Worm (Caenorhabditis elegans): ENCODE data around the gene rab-6.2.

The rab-6.2 gene

DNA sequence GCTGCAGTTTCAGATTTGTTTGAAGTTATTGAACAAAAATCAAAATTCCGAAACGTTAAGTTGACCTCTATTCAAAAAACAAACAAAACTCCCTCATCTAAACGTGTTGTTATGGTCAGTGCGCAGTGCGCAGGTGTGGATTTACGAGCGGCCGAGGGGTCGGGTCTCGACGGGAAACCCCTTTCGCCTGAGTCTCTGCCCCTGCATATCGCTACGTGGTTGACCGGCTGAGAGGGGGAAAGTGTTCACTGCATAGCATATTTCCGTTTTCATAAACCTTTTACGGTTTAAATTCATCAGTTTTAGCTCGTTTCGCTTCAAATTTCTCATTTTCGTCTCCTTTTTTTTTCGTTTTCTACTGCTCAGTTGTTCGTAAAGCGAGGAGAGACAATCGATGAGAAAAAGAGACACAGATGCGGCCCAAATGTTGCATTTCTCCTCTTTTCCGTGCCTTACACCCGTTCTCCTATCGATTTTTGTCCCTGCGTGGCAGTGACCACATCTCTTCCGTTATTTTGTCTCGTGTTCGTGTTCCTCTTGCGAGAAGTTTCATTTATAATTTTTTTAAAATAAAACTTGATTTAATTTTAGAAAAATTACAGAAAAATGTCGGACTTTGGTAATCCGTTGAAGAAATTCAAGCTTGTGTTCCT, at the start of gene rab-6.2:
Gene rab-6.2 (plus strand): TSS at position 603 of the 653 bp plus-strand sequence.
- no peak for TF ChIP-seq unc-62 (GFP tag; optimal IDR thresholded peaks at IDR 0.05)

DNA sequence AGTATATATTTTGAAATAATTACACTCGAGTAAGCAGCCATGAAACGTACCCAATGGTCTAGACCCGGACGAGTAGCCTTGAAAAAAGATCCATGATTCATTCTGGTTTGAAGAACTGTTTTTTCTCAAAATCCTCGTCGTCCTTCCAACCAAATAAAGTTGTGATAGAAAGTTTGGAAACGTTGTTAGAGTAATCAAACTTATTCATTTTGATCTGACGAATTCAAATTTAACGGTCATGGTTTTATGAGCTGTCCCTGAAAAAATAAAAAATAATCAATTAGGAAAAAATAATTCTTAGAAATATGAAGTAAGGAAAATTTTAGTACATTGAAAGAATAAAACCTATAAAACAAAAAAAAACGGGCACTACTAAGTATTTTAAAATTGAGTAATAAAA, 45.6 kb upstream of the rab-6.2 start, which contains the start of gene B0302.4:
Gene B0302.4 (minus strand): TSS at position 101 of the 400 bp plus-strand sequence.
- no peak for TF ChIP-seq unc-62 (GFP tag; optimal IDR thresholded peaks at IDR 0.05)

DNA sequence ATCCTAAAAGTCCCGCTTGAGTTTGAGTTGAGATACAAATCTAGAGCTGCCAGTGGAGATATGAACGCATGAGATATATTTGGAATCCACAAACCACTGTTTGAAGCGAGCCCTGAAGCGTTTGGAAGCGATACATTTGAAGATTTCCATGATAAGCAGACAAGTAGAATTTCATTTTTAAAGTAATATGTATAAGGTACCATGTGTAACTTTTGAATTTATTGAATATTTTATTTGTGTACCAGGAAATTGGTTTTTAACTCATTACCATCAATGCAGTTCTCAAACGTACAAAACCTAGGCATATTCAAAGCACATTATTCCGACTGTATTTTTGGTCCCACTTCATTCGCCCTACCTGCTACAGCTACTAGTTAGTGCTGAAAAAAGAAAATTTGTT, 44.0 kb upstream of the rab-6.2 start, which contains the start of gene B0302.2:
Gene B0302.2 (plus strand): TSS at position 301 of the 400 bp plus-strand sequence.
- no peak for TF ChIP-seq unc-62 (GFP tag; optimal IDR thresholded peaks at IDR 0.05)

DNA sequence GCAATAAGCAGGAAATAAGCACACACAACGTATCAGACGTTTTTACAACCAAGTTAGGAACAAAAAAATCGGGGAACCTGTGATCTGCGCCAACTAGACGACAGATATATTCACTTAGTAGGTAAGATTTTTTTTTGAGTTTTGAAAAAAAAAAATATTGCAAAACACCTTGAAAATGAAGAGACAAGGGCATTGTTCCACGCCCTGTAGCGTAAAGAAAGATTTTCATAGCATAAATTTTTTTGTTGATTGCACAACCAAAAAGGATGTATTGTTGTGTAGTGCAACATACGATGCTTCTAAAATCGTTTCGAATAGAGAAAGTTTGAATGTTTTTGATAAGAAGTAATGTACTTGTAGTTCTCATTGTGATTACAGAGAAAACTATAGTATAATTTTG, 42.1 kb upstream of the rab-6.2 start:
- no peak for TF ChIP-seq unc-62 (GFP tag; optimal IDR thresholded peaks at IDR 0.05)

DNA sequence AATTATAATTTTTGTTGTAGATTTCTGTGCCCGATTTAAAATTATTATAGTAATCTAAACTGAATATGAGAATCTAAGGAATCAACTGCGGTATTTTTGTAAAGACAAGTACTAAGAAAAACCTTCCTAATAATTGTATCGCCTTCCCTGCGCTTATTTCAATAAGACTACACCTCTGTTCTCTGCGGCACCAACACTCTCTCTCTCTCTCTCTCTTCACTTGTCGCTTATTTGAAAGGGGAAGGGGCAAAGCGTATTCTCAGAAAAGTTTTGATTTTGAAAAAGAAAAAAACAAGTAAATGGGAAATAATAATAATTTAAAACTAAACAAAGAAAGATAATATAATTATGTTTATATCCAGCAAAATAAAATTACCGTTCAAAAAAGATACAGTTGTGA, 41.1 kb upstream of the rab-6.2 start:
- TF ChIP-seq unc-62 (GFP tag; optimal IDR thresholded peaks at IDR 0.05) = no peak

DNA sequence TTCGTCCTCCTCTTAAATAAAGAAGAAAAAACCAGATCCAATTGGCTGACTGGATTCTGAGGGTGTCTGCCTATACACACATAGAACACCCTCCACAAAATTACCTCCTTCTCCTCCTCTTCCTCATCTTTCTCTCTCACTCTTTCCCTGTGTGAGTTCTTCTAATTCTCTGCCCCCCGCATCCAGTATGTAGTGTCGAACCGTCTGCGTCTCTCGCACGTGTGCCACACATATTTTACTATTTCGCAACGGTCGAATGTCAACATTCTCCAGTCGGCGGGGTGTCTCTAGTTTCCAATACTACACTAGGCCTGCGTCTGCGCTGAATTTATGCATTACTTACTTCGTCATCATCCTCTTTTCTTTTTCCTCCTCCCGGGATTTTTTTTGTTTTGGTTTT, 37.9 kb upstream of the rab-6.2 start:
- no peak for TF ChIP-seq unc-62 (GFP tag; optimal IDR thresholded peaks at IDR 0.05)

DNA sequence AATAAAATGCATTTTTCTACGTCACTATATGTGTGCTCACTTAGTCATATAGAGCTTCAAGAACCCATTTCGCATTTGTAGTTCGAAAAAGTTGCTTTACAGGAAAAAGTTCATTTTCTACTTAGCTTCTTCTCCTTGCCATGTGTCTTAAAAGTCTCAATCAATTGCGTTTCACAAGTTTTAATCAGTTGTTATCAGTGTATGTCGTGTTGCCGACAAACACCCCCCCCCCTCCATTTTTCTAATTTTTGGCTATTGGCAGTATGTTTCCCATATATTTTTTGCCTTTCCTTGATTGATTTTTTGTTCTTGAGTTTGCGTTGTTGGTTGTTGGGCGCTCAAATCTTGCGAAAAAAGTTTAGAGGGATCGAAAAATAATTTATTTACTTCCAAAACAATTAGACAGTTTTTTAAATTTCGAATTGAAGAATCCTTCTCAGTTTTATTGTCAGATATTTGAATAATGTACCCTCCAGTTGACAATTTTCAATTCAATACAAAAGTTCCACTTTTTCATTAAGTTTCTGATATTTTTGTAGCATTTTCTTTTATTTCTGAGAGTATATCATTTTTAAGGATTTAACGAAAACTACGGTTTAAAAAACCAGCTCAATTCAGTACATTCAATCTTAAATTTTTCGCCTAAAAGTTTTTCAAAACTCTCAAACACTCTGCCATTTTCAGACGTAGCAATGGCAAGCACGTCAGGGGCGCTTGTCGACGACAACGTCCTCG, 36.4 kb upstream of the rab-6.2 start, which contains the start of gene sid-3:
Gene sid-3 (plus strand): TSS at position 685 of the 735 bp plus-strand sequence.
- no peak for TF ChIP-seq unc-62 (GFP tag; optimal IDR thresholded peaks at IDR 0.05)

DNA sequence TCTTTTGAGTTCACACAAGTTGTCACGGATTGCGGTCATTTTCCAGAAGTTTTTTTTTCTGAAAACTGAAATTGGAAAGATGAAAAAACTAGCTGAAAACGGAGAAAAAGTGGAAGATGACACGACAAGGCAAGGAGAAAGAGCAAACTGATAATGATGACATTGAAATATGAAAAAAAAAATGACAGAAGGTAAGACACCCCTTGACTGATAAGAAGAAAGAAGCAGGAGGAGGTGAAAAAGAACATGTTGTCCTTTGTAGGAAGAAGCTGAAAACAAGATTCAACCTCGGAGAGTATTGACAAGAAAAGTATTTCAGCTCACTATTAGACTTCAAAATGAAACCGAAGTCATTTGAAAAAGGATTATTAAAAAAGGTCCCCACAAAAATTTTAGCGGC, 27.2 kb upstream of the rab-6.2 start, which contains the start of gene B0302.5:
Gene B0302.5 (minus strand): TSS at position 58 of the 400 bp plus-strand sequence.
- no peak for TF ChIP-seq unc-62 (GFP tag; optimal IDR thresholded peaks at IDR 0.05)

DNA sequence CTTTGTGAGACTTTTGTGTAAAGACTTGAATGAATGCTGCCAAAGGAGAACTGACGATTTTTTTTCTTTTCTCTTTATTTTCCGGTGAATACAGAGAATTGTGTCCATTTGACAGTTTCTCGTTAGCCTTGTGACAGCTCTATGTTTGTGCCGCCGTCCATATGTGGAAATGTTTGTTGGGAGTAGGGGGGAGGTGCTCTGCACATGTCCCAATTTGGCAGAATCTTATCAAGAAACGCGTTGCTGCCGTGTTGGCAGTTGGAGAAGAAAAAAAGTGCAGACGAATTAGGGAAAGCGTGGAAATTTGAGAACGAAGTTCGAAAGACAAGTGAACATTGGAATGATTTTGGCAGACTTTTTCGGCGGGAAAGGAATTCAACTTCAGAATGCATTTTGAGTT, 24.5 kb upstream of the rab-6.2 start:
- no peak for TF ChIP-seq unc-62 (GFP tag; optimal IDR thresholded peaks at IDR 0.05)

DNA sequence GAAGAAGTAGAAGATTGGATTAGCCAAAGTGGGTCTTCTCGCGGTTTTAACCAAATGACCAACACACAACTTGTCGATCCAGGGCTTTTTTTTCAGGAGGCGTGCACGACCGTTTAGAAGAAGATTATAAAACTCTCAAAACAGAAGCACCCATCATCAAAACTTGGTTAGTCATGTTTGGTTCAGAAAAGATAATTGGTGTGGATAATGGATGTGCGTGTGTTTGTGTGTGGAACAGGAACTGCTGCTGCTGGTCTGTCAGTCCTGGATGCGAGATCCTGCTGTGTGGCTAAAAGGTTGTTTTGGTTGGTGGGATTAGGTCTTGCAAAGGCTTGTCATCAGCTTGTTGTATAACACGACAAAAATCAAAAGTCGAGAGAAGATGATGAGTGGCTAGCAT, 18.9 kb upstream of the rab-6.2 start:
- TF ChIP-seq unc-62 (GFP tag; optimal IDR thresholded peaks at IDR 0.05) = no peak

DNA sequence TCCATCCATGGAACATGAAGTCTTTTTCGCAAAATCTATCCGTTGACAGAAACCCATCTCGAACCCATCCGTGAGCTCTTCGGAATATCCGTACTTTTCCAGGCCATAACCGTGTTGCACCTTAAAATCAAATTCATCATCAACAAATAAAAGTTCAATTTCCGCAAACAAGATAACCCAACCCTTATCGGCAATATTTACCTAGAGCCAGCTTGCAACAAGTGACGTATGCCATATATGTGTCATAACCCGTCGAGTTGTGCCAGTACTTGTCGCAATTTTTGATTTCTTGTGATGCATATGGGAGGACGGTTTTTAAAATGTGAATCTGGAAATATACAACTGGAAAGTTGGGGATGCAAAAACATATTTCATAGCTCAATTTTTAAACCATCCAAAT, 16.4 kb upstream of the rab-6.2 start:
- TF ChIP-seq unc-62 (GFP tag; optimal IDR thresholded peaks at IDR 0.05) = no peak

DNA sequence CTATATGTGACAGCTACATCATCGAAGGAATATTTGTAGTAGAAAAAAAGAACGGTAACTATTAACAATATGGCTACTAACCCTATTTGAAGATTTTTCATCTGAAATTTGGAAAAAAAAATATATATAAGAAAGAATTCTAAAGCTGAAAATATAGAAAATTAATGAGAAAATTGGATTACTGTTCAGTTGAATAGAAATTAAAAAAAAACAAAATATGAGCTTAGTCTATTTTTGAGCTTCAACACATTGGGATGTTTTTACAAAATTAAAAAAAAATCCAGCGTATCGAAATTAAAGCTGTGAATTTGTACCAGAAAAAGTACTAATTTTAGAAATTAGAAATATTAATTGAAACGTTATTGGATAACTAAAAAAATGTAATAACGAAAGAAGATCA, 13.0 kb upstream of the rab-6.2 start, which contains the start of gene T08G2.2:
Gene T08G2.2 (minus strand): TSS at position 101 of the 400 bp plus-strand sequence.
- TF ChIP-seq unc-62 (GFP tag; optimal IDR thresholded peaks at IDR 0.05) = no peak

DNA sequence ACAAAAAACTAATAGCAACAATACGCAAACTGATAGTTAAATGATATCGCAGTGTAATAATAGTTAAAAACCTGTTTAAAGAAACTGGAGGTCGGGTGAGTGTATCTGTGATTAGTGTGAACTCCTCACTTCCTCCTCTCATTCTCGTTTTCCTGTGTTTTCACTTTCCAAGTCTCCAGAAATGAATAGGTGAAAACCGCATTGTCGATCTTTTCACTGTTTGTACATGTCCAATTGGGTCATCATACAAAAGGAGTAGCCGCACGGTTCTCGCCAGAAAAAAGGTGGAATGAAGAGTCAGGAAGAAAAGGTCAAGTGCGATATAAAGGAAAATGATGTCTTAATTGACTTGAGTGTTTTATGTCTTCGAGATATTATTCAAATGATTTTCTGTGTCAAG, 10.8 kb upstream of the rab-6.2 start:
- no peak for TF ChIP-seq unc-62 (GFP tag; optimal IDR thresholded peaks at IDR 0.05)

DNA sequence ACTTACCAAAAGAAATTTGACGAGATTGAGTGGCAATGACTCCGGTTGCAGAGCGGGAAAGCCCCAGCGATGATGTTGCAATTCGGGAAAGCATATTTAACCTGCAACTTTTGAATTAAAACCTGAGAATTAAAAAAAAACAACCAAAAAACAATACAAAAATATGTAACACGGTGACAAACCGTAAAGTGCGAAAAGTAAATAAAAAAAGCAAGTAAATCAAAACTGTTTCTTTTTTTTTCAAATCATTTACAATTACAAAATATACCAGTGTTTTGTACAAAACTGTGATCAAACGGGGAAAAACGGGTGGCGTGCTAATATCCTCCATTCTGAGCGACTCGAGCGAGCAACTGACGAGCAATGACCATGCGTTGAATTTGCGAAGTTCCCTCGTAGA, 7.5 kb upstream of the rab-6.2 start, which contains the start of gene acdh-10:
Gene acdh-10 (minus strand): TSS at position 101 of the 400 bp plus-strand sequence.
- no peak for TF ChIP-seq unc-62 (GFP tag; optimal IDR thresholded peaks at IDR 0.05)

DNA sequence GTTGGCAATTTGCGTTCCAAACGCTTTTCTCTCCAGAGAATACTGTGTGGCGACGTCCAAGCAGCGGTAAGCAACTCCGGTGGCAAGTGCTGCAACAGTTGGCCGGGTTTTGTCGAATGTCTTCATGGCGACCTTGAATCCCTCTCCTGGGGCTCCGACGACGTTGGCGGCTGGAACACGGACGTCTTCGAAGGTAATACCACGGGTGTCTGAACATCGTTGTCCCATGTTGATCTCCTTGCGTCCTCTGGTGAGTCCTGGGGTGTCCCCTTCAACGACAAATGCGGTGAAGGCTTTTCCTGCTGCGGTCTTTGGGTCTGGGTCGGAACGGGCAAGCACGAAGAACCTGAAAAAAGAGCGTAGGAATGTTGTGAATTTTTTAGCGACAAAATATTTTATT, 6.5 kb upstream of the rab-6.2 start:
- TF ChIP-seq unc-62 (GFP tag; optimal IDR thresholded peaks at IDR 0.05) = no peak

DNA sequence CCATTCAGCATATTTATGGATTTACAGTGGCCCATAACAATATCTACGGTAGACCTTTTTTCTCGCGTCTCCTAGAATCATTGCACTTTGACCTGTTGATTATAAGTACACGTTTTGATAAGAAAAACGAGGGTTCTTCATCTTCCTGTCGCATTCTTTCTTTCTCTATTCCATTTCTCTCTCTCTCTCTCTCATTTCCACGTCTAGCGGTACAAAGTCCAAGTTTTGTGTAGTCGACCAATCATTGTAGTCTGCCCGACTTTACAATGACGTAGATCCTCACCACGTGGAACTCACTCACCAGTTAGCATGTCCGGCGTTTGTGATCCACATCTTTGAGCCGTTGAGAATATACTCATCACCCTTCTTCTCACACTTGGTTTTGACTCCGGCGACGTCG, 6.1 kb upstream of the rab-6.2 start:
- no peak for TF ChIP-seq unc-62 (GFP tag; optimal IDR thresholded peaks at IDR 0.05)
